Fruit fly (Drosophila melanogaster) whole organism, prepupa: ENCODE data around the gene CG42404.
A peak's percentile ranks its signal among the peaks of the same experiment; 100 is the strongest.

Experiments used
- Blimp-1 ChIP-seq: fragments of 200-800 bp; sonication (Bioruptor generic); optimal IDR thresholded peaks from 3 replicates; lab custom pipeline; 2017; ENCODE audit warnings: missing biosample characterization, missing genetic modification characterization, mild to moderate bottlenecking, moderate library complexity, missing genetic modification reagents
- CG10669 ChIP-seq: fragments of 200-800 bp; sonication (Bioruptor generic); optimal IDR thresholded peaks from 3 replicates; lab custom pipeline; 2018; ENCODE audit warnings: missing biosample characterization, mild to moderate bottlenecking, missing genetic modification characterization, moderate library complexity
- CG11294 ChIP-seq: fragments of 200-800 bp; sonication (Bioruptor generic); IDR thresholded peaks from 2 replicates; pipeline ENCODE4 v1.3.6; 2022; ENCODE audit warnings: missing biosample characterization, missing genetic modification characterization
- CG11762 ChIP-seq: fragments of 200-800 bp; sonication (Bioruptor generic); optimal IDR thresholded peaks from 3 replicates; lab custom pipeline; 2016; ENCODE audit warnings: missing biosample characterization, missing genetic modification characterization; ENCODE audit not compliant: insufficient read depth
- CG11902 ChIP-seq: fragments of 200-800 bp; sonication (Bioruptor generic); optimal IDR thresholded peaks from 3 replicates; lab custom pipeline; 2016; ENCODE audit warnings: missing biosample characterization, missing genetic modification characterization
- CG15336 ChIP-seq: fragments of 200-800 bp; sonication (Bioruptor generic); IDR thresholded peaks from 2 replicates; pipeline ENCODE4 v1.3.6; 2022; ENCODE audit warnings: missing biosample characterization, missing genetic modification characterization
- CG1621 ChIP-seq: fragments of 200-800 bp; sonication (Bioruptor generic); optimal IDR thresholded peaks from 3 replicates; lab custom pipeline; 2018; ENCODE audit warnings: missing biosample characterization, mild to moderate bottlenecking, missing genetic modification characterization
- CG16779 ChIP-seq: fragments of 200-800 bp; sonication (Bioruptor generic); optimal IDR thresholded peaks from 3 replicates; lab custom pipeline; 2017; ENCODE audit warnings: missing biosample characterization, mild to moderate bottlenecking, missing genetic modification characterization
- CG3032 ChIP-seq: fragments of 200-800 bp; optimal IDR thresholded peaks from 2 replicates; lab custom pipeline; 2019; ENCODE audit warnings: missing biosample characterization, mild to moderate bottlenecking, missing genetic modification characterization, moderate library complexity
- CG31627 ChIP-seq: fragments of 200-800 bp; sonication (Bioruptor generic); optimal IDR thresholded peaks from 3 replicates; lab custom pipeline; 2016; ENCODE audit warnings: missing biosample characterization, missing genetic modification characterization
- CG32006 ChIP-seq: fragments of 200-800 bp; sonication (Bioruptor generic); optimal IDR thresholded peaks from 3 replicates; lab custom pipeline; 2017; ENCODE audit warnings: missing biosample characterization, mild to moderate bottlenecking, missing genetic modification characterization
- CG34406 ChIP-seq: fragments of 200-800 bp; sonication (Bioruptor generic); optimal IDR thresholded peaks from 3 replicates; lab custom pipeline; 2016; ENCODE audit warnings: missing biosample characterization, missing genetic modification characterization
- CG3919 ChIP-seq: fragments of 200-800 bp; sonication (Bioruptor generic); optimal IDR thresholded peaks from 3 replicates; lab custom pipeline; 2016; ENCODE audit warnings: missing biosample characterization, missing genetic modification characterization
- CG6808 ChIP-seq: fragments of 200-800 bp; sonication (Bioruptor generic); optimal IDR thresholded peaks from 3 replicates; lab custom pipeline; 2017; ENCODE audit warnings: missing biosample characterization, missing genetic modification characterization, mild to moderate bottlenecking, moderate library complexity, missing genetic modification reagents
- CG6854 ChIP-seq: fragments of 200-800 bp; sonication (Bioruptor generic); optimal IDR thresholded peaks from 2 replicates; lab custom pipeline; 2017; ENCODE audit warnings: missing biosample characterization, mild to moderate bottlenecking, missing genetic modification characterization
- CG7368 ChIP-seq: fragments of 200-800 bp; sonication (Bioruptor generic); optimal IDR thresholded peaks from 3 replicates; lab custom pipeline; 2016; ENCODE audit warnings: missing biosample characterization, missing genetic modification characterization
- CG8119 ChIP-seq: fragments of 200-800 bp; sonication (Bioruptor generic); IDR thresholded peaks from 3 replicates; pipeline ENCODE4 v1.3.6; 2022; ENCODE audit warnings: missing biosample characterization, missing genetic modification characterization
- CG9139 ChIP-seq: fragments of 200-800 bp; sonication (Bioruptor generic); optimal IDR thresholded peaks from 3 replicates; lab custom pipeline; 2017; ENCODE audit warnings: missing biosample characterization, mild to moderate bottlenecking, missing genetic modification characterization
- Eip75B ChIP-seq: fragments of 200-800 bp; sonication (Bioruptor generic); optimal IDR thresholded peaks from 3 replicates; lab custom pipeline; 2016; ENCODE audit warnings: missing biosample characterization, missing genetic modification characterization
- Eip93F ChIP-seq: fragments of 200-800 bp; sonication (Bioruptor generic); optimal IDR thresholded peaks from 2 replicates; lab custom pipeline; 2016; ENCODE audit warnings: missing biosample characterization, mild to moderate bottlenecking, missing genetic modification characterization
- Ets21C ChIP-seq: fragments of 200-800 bp; sonication (Bioruptor generic); optimal IDR thresholded peaks from 3 replicates; lab custom pipeline; 2016; ENCODE audit warnings: missing biosample characterization, missing genetic modification characterization
- Ets96B ChIP-seq: fragments of 200-800 bp; optimal IDR thresholded peaks from 2 replicates; lab custom pipeline; 2019; ENCODE audit warnings: missing biosample characterization, mild to moderate bottlenecking, missing genetic modification characterization, moderate library complexity
- Hr4 ChIP-seq: fragments of 200-800 bp; sonication (Bioruptor generic); optimal IDR thresholded peaks from 3 replicates; lab custom pipeline; 2016; ENCODE audit warnings: missing biosample characterization, missing genetic modification characterization
- Lpt ChIP-seq: fragments of 200-800 bp; sonication (Bioruptor generic); optimal IDR thresholded peaks from 3 replicates; lab custom pipeline; 2016; ENCODE audit warnings: missing biosample characterization, missing genetic modification characterization
- Met ChIP-seq: fragments of 200-800 bp; sonication (Bioruptor generic); optimal IDR thresholded peaks from 3 replicates; lab custom pipeline; 2016; ENCODE audit warnings: missing biosample characterization, missing genetic modification characterization
- OdsH ChIP-seq: fragments of 200-800 bp; sonication (Bioruptor generic); optimal IDR thresholded peaks from 3 replicates; lab custom pipeline; 2016; ENCODE audit warnings: missing biosample characterization, missing genetic modification characterization
- Smox ChIP-seq: fragments of 200-800 bp; sonication (Bioruptor generic); optimal IDR thresholded peaks from 3 replicates; lab custom pipeline; 2016; ENCODE audit warnings: missing biosample characterization, missing genetic modification characterization
- Sox102F ChIP-seq: fragments of 200-800 bp; sonication (Bioruptor generic); optimal IDR thresholded peaks from 2 replicates; lab custom pipeline; 2016; ENCODE audit warnings: missing biosample characterization, mild to moderate bottlenecking, missing genetic modification characterization
- Sox14 ChIP-seq: fragments of 200-800 bp; sonication (Bioruptor generic); optimal IDR thresholded peaks from 3 replicates; lab custom pipeline; 2016; ENCODE audit warnings: missing biosample characterization, missing genetic modification characterization
- Sox15 ChIP-seq: fragments of 200-800 bp; sonication (Bioruptor generic); optimal IDR thresholded peaks from 3 replicates; lab custom pipeline; 2016; ENCODE audit warnings: missing biosample characterization, missing genetic modification characterization
- achi ChIP-seq: fragments of 200-800 bp; sonication (Bioruptor generic); optimal IDR thresholded peaks from 3 replicates; lab custom pipeline; 2016; ENCODE audit warnings: missing biosample characterization, missing genetic modification characterization
- acj6 ChIP-seq: fragments of 200-800 bp; sonication (Bioruptor generic); optimal IDR thresholded peaks from 3 replicates; lab custom pipeline; 2016; ENCODE audit warnings: missing biosample characterization, missing genetic modification characterization
- cyc ChIP-seq: fragments of 200-800 bp; sonication (Bioruptor generic); optimal IDR thresholded peaks from 3 replicates; lab custom pipeline; 2016; ENCODE audit warnings: missing biosample characterization, missing genetic modification characterization
- dac ChIP-seq: fragments of 200-800 bp; sonication (Bioruptor generic); optimal IDR thresholded peaks from 2 replicates; lab custom pipeline; 2017; ENCODE audit warnings: missing biosample characterization, mild to moderate bottlenecking, missing genetic modification characterization
- dsx ChIP-seq: fragments of 200-800 bp; optimal IDR thresholded peaks from 3 replicates; lab custom pipeline; 2019; ENCODE audit warnings: missing biosample characterization, mild to moderate bottlenecking, missing genetic modification characterization, moderate library complexity; ENCODE audit not compliant: poor library complexity, severe bottlenecking
- eg ChIP-seq: fragments of 200-800 bp; sonication (Bioruptor generic); IDR thresholded peaks from 3 replicates; pipeline ENCODE4 v1.3.6; 2022; ENCODE audit warnings: missing biosample characterization, missing genetic modification characterization
- esn ChIP-seq: fragments of 200-800 bp; sonication (Bioruptor generic); optimal IDR thresholded peaks from 2 replicates; lab custom pipeline; 2016; ENCODE audit warnings: missing biosample characterization, mild to moderate bottlenecking, missing genetic modification characterization, moderate library complexity
- fd85E ChIP-seq: fragments of 200-800 bp; sonication (Bioruptor generic); optimal IDR thresholded peaks from 3 replicates; lab custom pipeline; 2016; ENCODE audit warnings: missing biosample characterization, missing genetic modification characterization
- fkh ChIP-seq: fragments of 200-800 bp; sonication (Bioruptor generic); optimal IDR thresholded peaks from 3 replicates; lab custom pipeline; 2017; ENCODE audit warnings: missing biosample characterization, mild to moderate bottlenecking, missing genetic modification characterization, moderate library complexity
- lz ChIP-seq: fragments of 200-800 bp; sonication (Bioruptor generic); optimal IDR thresholded peaks from 3 replicates; lab custom pipeline; 2016; ENCODE audit warnings: missing biosample characterization, missing genetic modification characterization
- net ChIP-seq: fragments of 200-800 bp; sonication (Bioruptor generic); optimal IDR thresholded peaks from 3 replicates; lab custom pipeline; 2016; ENCODE audit warnings: missing biosample characterization, missing genetic modification characterization
- pdm3 ChIP-seq: fragments of 200-800 bp; sonication (Bioruptor generic); optimal IDR thresholded peaks from 3 replicates; lab custom pipeline; 2016; ENCODE audit warnings: missing biosample characterization, missing genetic modification characterization
- spab ChIP-seq: fragments of 200-800 bp; sonication (Bioruptor generic); optimal IDR thresholded peaks from 2 replicates; lab custom pipeline; 2017; ENCODE audit warnings: missing biosample characterization, mild to moderate bottlenecking, missing genetic modification characterization, missing genetic modification reagents
- ss ChIP-seq, 2 experiments: fragments of 200-800 bp; sonication (Bioruptor generic); optimal IDR thresholded peaks; 2 replicates in 1 of 2; 3 replicates in 1 of 2; lab custom pipeline; 2017 to 2018; ENCODE audit warnings: mild to moderate bottlenecking in 2 of 2, missing biosample characterization in 2 of 2, missing genetic modification characterization in 2 of 2, moderate library complexity in 1 of 2
- topi ChIP-seq: fragments of 200-800 bp; sonication (Bioruptor generic); optimal IDR thresholded peaks from 3 replicates; lab custom pipeline; 2016; ENCODE audit warnings: missing biosample characterization, missing genetic modification characterization
- vri ChIP-seq: fragments of 200-800 bp; sonication (Bioruptor generic); optimal IDR thresholded peaks from 3 replicates; lab custom pipeline; 2016; ENCODE audit warnings: missing biosample characterization, mild to moderate bottlenecking, missing genetic modification characterization

CG42404 gene

dm6 chr3R:15213362-15213989 lies 36.4 kb upstream of the CG42404 start, which contains the start of the genes CG6654 and CG4210:
CG6654 (minus strand) TSS chr3R:15213658.
CG4210 (plus strand) TSS chr3R:15213974.
- no peak for TF ChIP-seq dsx
- no peak for TF ChIP-seq Blimp-1 (GFP tag; lab: Kevin White, UChicago)
- no peak for TF ChIP-seq eg (GFP tag; lab: Robert Waterston, UW)
- TF ChIP-seq CG32006 = no peak
- no peak for TF ChIP-seq CG3919 (GFP tag; lab: Kevin White, UChicago)
- TF ChIP-seq CG31627 (GFP tag; lab: Kevin White, UChicago) = peak; percentile 8
- TF ChIP-seq Eip93F (GFP tag; lab: Kevin White, UChicago) = no peak
- no peak for TF ChIP-seq dac (GFP tag; lab: Kevin White, UChicago)
- TF ChIP-seq CG10669 = no peak
- peak; percentile 4 for TF ChIP-seq CG3032 (tag; lab: Kevin White, UChicago)
- peak; percentile 30 for TF ChIP-seq cyc
- TF ChIP-seq esn (GFP tag; lab: Kevin White, UChicago) = peak; percentile 35
- TF ChIP-seq CG15336 = no peak
- peak; percentile 33 for TF ChIP-seq Sox14 (GFP tag; lab: Kevin White, UChicago)

- TF ChIP-seq CG11902 (peak; percentile 94), achi (GFP tag; lab: Kevin White, UChicago) (no peak), CG9139 (GFP tag; lab: Kevin White, UChicago) (no peak), esn (GFP tag; lab: Kevin White, UChicago) (peak; percentile 88), acj6 (GFP tag; lab: Kevin White, UChicago) (no peak), Eip75B (no peak), CG3032 (tag; lab: Kevin White, UChicago) (peak; percentile 96), dsx (peak; percentile 88), Blimp-1 (GFP tag; lab: Kevin White, UChicago) (peak; percentile 85), CG8119 (GFP tag; lab: Robert Waterston, UW) (no peak), Sox14 (GFP tag; lab: Kevin White, UChicago) (peak; percentile 78), Met (GFP tag; lab: Kevin White, UChicago) (no peak), Hr4 (no peak), Sox102F (GFP tag; lab: Kevin White, UChicago) (no peak), net (GFP tag; lab: Kevin White, UChicago) (no peak), CG11294 (peak; percentile 97), Eip93F (GFP tag; lab: Kevin White, UChicago) (peak; percentile 87), CG11762 (no peak), Ets96B (peak; percentile 94), OdsH (no peak), Sox15 (GFP tag; lab: Kevin White, UChicago) (peak; percentile 39), spab (GFP tag; lab: Kevin White, UChicago) (no peak), fkh (GFP tag; lab: Kevin White, UChicago) (no peak), CG15336 (peak; percentile 41; the same call in 1 of the 2 replicates), eg (GFP tag; lab: Robert Waterston, UW) (peak; percentile 99), fd85E (peak; percentile 68), pdm3 (GFP tag; lab: Kevin White, UChicago) (no peak), CG3919 (GFP tag; lab: Kevin White, UChicago) (peak; percentile 96), topi (GFP tag; lab: Kevin White, UChicago) (peak; percentile 96), vri (GFP tag; lab: Kevin White, UChicago) (no peak), CG1621 (no peak), CG7368 (peak; percentile 86), Ets21C (GFP tag; lab: Kevin White, UChicago) (no peak), CG32006 (no peak), ss (GFP tag; optimal IDR thresholded peaks at IDR 0.05; lab: Kevin White, UChicago) (no peak), CG6808 (GFP tag; lab: Kevin White, UChicago) (no peak), CG16779 (tag; lab: Kevin White, UChicago) (no peak), Lpt (GFP tag; lab: Kevin White, UChicago) (peak; percentile 86), lz (GFP tag; lab: Kevin White, UChicago) (peak; percentile 92), Smox (GFP tag; lab: Kevin White, UChicago) (no peak), CG6854 (GFP tag; lab: Kevin White, UChicago) (peak; percentile 61), CG34406 (GFP tag; lab: Kevin White, UChicago) (no peak)
Measured at dm6 chr3R:15218824-15219576, 30.9 kb upstream of the CG42404 start, which contains the start of the genes SIDL and CG12241. SIDL (minus strand) TSS chr3R:15218874. CG12241 (plus strand) TSS chr3R:15219256.
